Fruit fly (Drosophila melanogaster): ENCODE measurements around the gene rho.

rho gene

dm6 chr3L:1502086-1502893 is 38.7 kb downstream of the rho start, which contains the start of the genes hfp and Psa (continued):
- no peak for TF ChIP-seq zen (tag; optimal IDR thresholded peaks at IDR 0.05)
- TF ChIP-seq grau (tag; optimal IDR thresholded peaks at IDR 0.05) = peak; percentile 7
- TF ChIP-seq zen2 (GFP tag; IDR thresholded peaks at IDR 0.05; ENCODE audit: partially characterized antibody) = peak; percentile 69
- TF ChIP-seq CG18262 (tag; optimal IDR thresholded peaks at IDR 0.05) = no peak
- TF ChIP-seq ssp (GFP tag; IDR thresholded peaks at IDR 0.05) = no peak
- TF ChIP-seq PHDP (tag; optimal IDR thresholded peaks at IDR 0.05) = no peak
- TF ChIP-seq Gsc (GFP tag; IDR thresholded peaks at IDR 0.05) = no peak
- no peak for TF ChIP-seq abd-A (tag; optimal IDR thresholded peaks at IDR 0.05)
- TF ChIP-seq Deaf1 (tag; optimal IDR thresholded peaks at IDR 0.05) = no peak
- no peak for TF ChIP-seq corto (GFP tag; optimal IDR thresholded peaks at IDR 0.05)
- TF ChIP-seq sob (GFP tag; IDR thresholded peaks at IDR 0.05) = peak; percentile 22; the same call in 1 of the 2 replicates
- TF ChIP-seq CG11085 (GFP tag; IDR thresholded peaks at IDR 0.05) = no peak
- TF ChIP-seq Sry-δ (GFP tag; optimal IDR thresholded peaks at IDR 0.05) = peak; percentile 90
- no peak for TF ChIP-seq chn (GFP tag; optimal IDR thresholded peaks at IDR 0.05)
- TF ChIP-seq kay (GFP tag; optimal IDR thresholded peaks at IDR 0.05) = no peak
- TF ChIP-seq salm (tag; optimal IDR thresholded peaks at IDR 0.05) = no peak
- no peak for TF ChIP-seq Meics (GFP tag; optimal IDR thresholded peaks at IDR 0.05)
- TF ChIP-seq slbo (GFP tag; IDR thresholded peaks at IDR 0.05) = no peak
- no peak for TF ChIP-seq scrt (GFP tag; optimal IDR thresholded peaks at IDR 0.05)
- TF ChIP-seq YL-1 (GFP tag; optimal IDR thresholded peaks at IDR 0.05) = peak; percentile 89
- TF ChIP-seq CG1024 (GFP tag; IDR thresholded peaks at IDR 0.05) = no peak
- no peak for TF ChIP-seq psq (GFP tag; optimal IDR thresholded peaks at IDR 0.05)
- peak; percentile 67 for TF ChIP-seq CG32767 (GFP tag; IDR thresholded peaks at IDR 0.05)
- no peak for TF ChIP-seq gcm2 (GFP tag; optimal IDR thresholded peaks at IDR 0.05)
- no peak for TF ChIP-seq Mes4 (GFP tag; optimal IDR thresholded peaks at IDR 0.05)
- TF ChIP-seq CG10209 (GFP tag; optimal IDR thresholded peaks at IDR 0.05) = no peak
- TF ChIP-seq ac (GFP tag; optimal IDR thresholded peaks at IDR 0.05) = no peak
- no peak for TF ChIP-seq CG8765 (GFP tag; IDR thresholded peaks at IDR 0.05)
- TF ChIP-seq CG10543 (GFP tag; optimal IDR thresholded peaks at IDR 0.05) = no peak
- no peak for TF ChIP-seq ind (GFP tag; optimal IDR thresholded peaks at IDR 0.05)
- no peak for TF ChIP-seq CkIIα-i1 (GFP tag; IDR thresholded peaks at IDR 0.05)
- TF ChIP-seq Ravus (GFP tag; IDR thresholded peaks at IDR 0.05) = no peak
- TF ChIP-seq Opbp (GFP tag; IDR thresholded peaks at IDR 0.05; ENCODE audit: partially characterized antibody) = peak; percentile 76; the same call in 2 of the 3 replicates
- TF ChIP-seq tap (tag; optimal IDR thresholded peaks at IDR 0.05) = no peak
- peak; percentile 53 for TF ChIP-seq Med (GFP tag)
- TF ChIP-seq sqz (GFP tag; optimal IDR thresholded peaks at IDR 0.05) = no peak
- TF ChIP-seq CG9876 (GFP tag; optimal IDR thresholded peaks at IDR 0.05) = no peak
- no peak for TF ChIP-seq CG3281 (GFP tag; optimal IDR thresholded peaks at IDR 0.05)
- no peak for TF ChIP-seq HHEX (GFP tag; optimal IDR thresholded peaks at IDR 0.05)
- no peak for TF ChIP-seq Drgx (GFP tag; IDR thresholded peaks at IDR 0.05)
- TF ChIP-seq Dad (GFP tag; optimal IDR thresholded peaks at IDR 0.05) = no peak
- TF ChIP-seq lbe (GFP tag; optimal IDR thresholded peaks at IDR 0.05) = no peak
- TF ChIP-seq CG15073 (GFP tag; optimal IDR thresholded peaks at IDR 0.05) = no peak
- TF ChIP-seq CG1529 (GFP tag; optimal IDR thresholded peaks at IDR 0.05) = no peak
- TF ChIP-seq gem (tag; optimal IDR thresholded peaks at IDR 0.05) = no peak
- TF ChIP-seq dmrt99B (tag; optimal IDR thresholded peaks at IDR 0.05) = no peak
- TF ChIP-seq D19A (tag; optimal IDR thresholded peaks at IDR 0.05) = peak; percentile 18
- no peak for TF ChIP-seq CTCF (GFP tag; optimal IDR thresholded peaks at IDR 0.05)
- peak; percentile 25 for TF ChIP-seq CG9797 (GFP tag; optimal IDR thresholded peaks at IDR 0.05)
- no peak for TF ChIP-seq twi (tag; optimal IDR thresholded peaks at IDR 0.05)
- TF ChIP-seq CG7963 (GFP tag; IDR thresholded peaks at IDR 0.05; ENCODE audit: partially characterized antibody) = peak; percentile 76
